Worm (Caenorhabditis elegans) whole organism, midembryonic: ENCODE results near the gene Y43C5A.4.

ENCODE experiments used
- T22C8.4 ChIP-seq: fragments of 200-800 bp; sonication (Bioruptor generic); IDR thresholded peaks from 2 replicates; pipeline ENCODE4 v1.3.6; 2022; ENCODE audit warnings: missing genetic modification characterization, missing compliant biosample characterization
- cog-1 ChIP-seq: sonication (generic microtip); optimal IDR thresholded peaks from 2 replicates; lab custom pipeline; 2016; ENCODE audit warnings: missing genetic modification characterization, missing compliant biosample characterization
- flt-1 ChIP-seq: fragments of 200-800 bp; sonication (Bioruptor generic); IDR thresholded peaks from 2 replicates; pipeline ENCODE4 v1.3.6; 2022; ENCODE audit warnings: missing genetic modification characterization, missing compliant biosample characterization
- klf-2 ChIP-seq: fragments of 200-800 bp; sonication (Bioruptor generic); conservative IDR thresholded peaks from 2 replicates; pipeline ENCODE4 v1.3.6; 2022; ENCODE audit warnings: missing genetic modification reagents, missing genetic modification characterization, missing compliant biosample characterization
- med-1 ChIP-seq: sonication (generic microtip); optimal IDR thresholded peaks from 2 replicates; lab custom pipeline; 2017; ENCODE audit warnings: missing genetic modification characterization, mild to moderate bottlenecking, missing compliant biosample characterization, antibody characterized with exemption, missing genetic modification reagents; ENCODE audit not compliant: insufficient read depth
- ref-1 ChIP-seq: fragments of 200-800 bp; sonication (Bioruptor generic); conservative IDR thresholded peaks from 2 replicates; pipeline ENCODE4 v1.3.6; 2022; ENCODE audit warnings: missing genetic modification reagents, missing genetic modification characterization, missing compliant biosample characterization
- tab-1 ChIP-seq: fragments of 200-800 bp; sonication (Bioruptor generic); IDR thresholded peaks from 2 replicates; pipeline ENCODE4 v1.3.6; 2022; ENCODE audit warnings: missing genetic modification characterization, missing compliant biosample characterization
- ztf-23 ChIP-seq: fragments of 200-800 bp; sonication (Bioruptor generic); IDR thresholded peaks from 2 replicates; pipeline ENCODE4 v1.3.6; 2022; ENCODE audit warnings: missing genetic modification reagents, missing genetic modification characterization, missing compliant biosample characterization
- ztf-29 ChIP-seq: fragments of 200-800 bp; sonication (Bioruptor generic); IDR thresholded peaks from 2 replicates; pipeline ENCODE4 v1.3.6; 2022; ENCODE audit warnings: missing genetic modification reagents, missing genetic modification characterization, missing compliant biosample characterization

The Y43C5A.4 gene

ce11 chrIV:10286655-10287054 is 8.8 kb downstream of the Y43C5A.4 start, which contains the start of gene ebax-1:
Gene ebax-1, plus strand, starts transcription at chrIV:10286955.
- TF ChIP-seq med-1, result no peak
- no peak for TF ChIP-seq ztf-29 (GFP tag; lab: Robert Waterston, UW)
- no peak for TF ChIP-seq tab-1
- no peak for TF ChIP-seq klf-2
- no peak for TF ChIP-seq T22C8.4 (GFP tag; lab: Robert Waterston, UW)

- TF ChIP-seq ztf-29 (GFP tag; lab: Robert Waterston, UW), result no peak
- no peak for TF ChIP-seq tab-1
- TF ChIP-seq flt-1 (GFP tag; lab: Robert Waterston, UW), result no peak
- TF ChIP-seq med-1, result no peak
- no peak for TF ChIP-seq cog-1 (tag; lab: Kevin White, UChicago)
- TF ChIP-seq ztf-23 (GFP tag; lab: Robert Waterston, UW), result no peak
- TF ChIP-seq klf-2, result no peak
- no peak for TF ChIP-seq T22C8.4 (GFP tag; lab: Robert Waterston, UW)
- TF ChIP-seq ref-1 (GFP tag; lab: Robert Waterston, UW), result no peak
Measured at ce11 chrIV:10288575-10288974, 10.8 kb downstream of the Y43C5A.4 start.

ce11 chrIV:10294030-10294429 is 16.2 kb downstream of the Y43C5A.4 start, which contains the start of gene R09E10.6:
Gene R09E10.6, minus strand, starts transcription at chrIV:10294130.
- TF ChIP-seq med-1, result no peak
- TF ChIP-seq flt-1 (GFP tag; lab: Robert Waterston, UW), result no peak
- TF ChIP-seq cog-1 (tag; lab: Kevin White, UChicago), result no peak
- no peak for TF ChIP-seq tab-1
- TF ChIP-seq ztf-23 (GFP tag; lab: Robert Waterston, UW), result no peak
- TF ChIP-seq klf-2, result no peak
- no peak for TF ChIP-seq T22C8.4 (GFP tag; lab: Robert Waterston, UW)
- no peak for TF ChIP-seq ref-1 (GFP tag; lab: Robert Waterston, UW)

- TF ChIP-seq T22C8.4 (GFP tag; lab: Robert Waterston, UW), result no peak
- no peak for TF ChIP-seq tab-1
- no peak for TF ChIP-seq ztf-29 (GFP tag; lab: Robert Waterston, UW)
- TF ChIP-seq ref-1 (GFP tag; lab: Robert Waterston, UW), result no peak
- TF ChIP-seq ztf-23 (GFP tag; lab: Robert Waterston, UW), result no peak
- no peak for TF ChIP-seq cog-1 (tag; lab: Kevin White, UChicago)
- TF ChIP-seq klf-2, result no peak
- no peak for TF ChIP-seq flt-1 (GFP tag; lab: Robert Waterston, UW)
- TF ChIP-seq med-1, result no peak
Measured at ce11 chrIV:10295084-10295483, 17.3 kb downstream of the Y43C5A.4 start, which contains the start of gene R09E10.13. Gene R09E10.13, minus strand, starts transcription at chrIV:10295144.

- no peak for TF ChIP-seq klf-2
- TF ChIP-seq ztf-29 (GFP tag; lab: Robert Waterston, UW), result no peak
- no peak for TF ChIP-seq tab-1
- no peak for TF ChIP-seq ztf-23 (GFP tag; lab: Robert Waterston, UW)
- no peak for TF ChIP-seq cog-1 (tag; lab: Kevin White, UChicago)
- TF ChIP-seq T22C8.4 (GFP tag; lab: Robert Waterston, UW), result no peak
- no peak for TF ChIP-seq flt-1 (GFP tag; lab: Robert Waterston, UW)
- no peak for TF ChIP-seq med-1
Measured at ce11 chrIV:10296036-10296435, 18.2 kb downstream of the Y43C5A.4 start.

ce11 chrIV:10302203-10302602 is 24.4 kb downstream of the Y43C5A.4 start, which contains the start of gene R09E10.5:
Gene R09E10.5, minus strand, starts transcription at chrIV:10302303.
- no peak for TF ChIP-seq med-1
- no peak for TF ChIP-seq ztf-29 (GFP tag; lab: Robert Waterston, UW)
- TF ChIP-seq flt-1 (GFP tag; lab: Robert Waterston, UW), result no peak
- TF ChIP-seq klf-2, result no peak
- TF ChIP-seq tab-1, result no peak
- no peak for TF ChIP-seq cog-1 (tag; lab: Kevin White, UChicago)
- no peak for TF ChIP-seq ztf-23 (GFP tag; lab: Robert Waterston, UW)
- no peak for TF ChIP-seq T22C8.4 (GFP tag; lab: Robert Waterston, UW)
- no peak for TF ChIP-seq ref-1 (GFP tag; lab: Robert Waterston, UW)

ce11 chrIV:10304383-10304782 is 26.6 kb downstream of the Y43C5A.4 start:
- TF ChIP-seq ztf-29 (GFP tag; lab: Robert Waterston, UW) (no peak), med-1 (no peak), tab-1 (no peak), cog-1 (tag; lab: Kevin White, UChicago) (no peak), ref-1 (GFP tag; lab: Robert Waterston, UW) (no peak), klf-2 (no peak), flt-1 (GFP tag; lab: Robert Waterston, UW) (no peak), ztf-23 (GFP tag; lab: Robert Waterston, UW) (no peak)

ce11 chrIV:10310329-10310728 is 32.5 kb downstream of the Y43C5A.4 start, which contains the start of gene R09E10.8:
Gene R09E10.8, minus strand, starts transcription at chrIV:10310429.
- no peak for TF ChIP-seq ztf-23 (GFP tag; lab: Robert Waterston, UW)
- no peak for TF ChIP-seq ref-1 (GFP tag; lab: Robert Waterston, UW)
- TF ChIP-seq med-1, result no peak
- no peak for TF ChIP-seq tab-1
- no peak for TF ChIP-seq cog-1 (tag; lab: Kevin White, UChicago)
- no peak for TF ChIP-seq ztf-29 (GFP tag; lab: Robert Waterston, UW)
- no peak for TF ChIP-seq klf-2
- TF ChIP-seq flt-1 (GFP tag; lab: Robert Waterston, UW), result no peak
- TF ChIP-seq T22C8.4 (GFP tag; lab: Robert Waterston, UW), result no peak

ce11 chrIV:10311115-10311514 is 33.3 kb downstream of the Y43C5A.4 start:
- TF ChIP-seq cog-1 (tag; lab: Kevin White, UChicago) (no peak), klf-2 (no peak)

- TF ChIP-seq flt-1 (GFP tag; lab: Robert Waterston, UW), result no peak
- TF ChIP-seq med-1, result no peak
- no peak for TF ChIP-seq tab-1
- no peak for TF ChIP-seq ztf-29 (GFP tag; lab: Robert Waterston, UW)
- TF ChIP-seq cog-1 (tag; lab: Kevin White, UChicago), result no peak
Measured at ce11 chrIV:10313565-10313964, 35.7 kb downstream of the Y43C5A.4 start, which contains the start of gene acs-18. Gene acs-18, minus strand, starts transcription at chrIV:10313665.
